Worm (Caenorhabditis elegans): ENCODE results near the gene C55C3.7.

- TF ChIP-seq ceh-44 (GFP tag; IDR thresholded peaks at IDR 0.05) = no peak
- no peak for TF ChIP-seq ztf-11 (tag; optimal IDR thresholded peaks at IDR 0.05)
These were observed 52.3 kb downstream of the C55C3.7 start, which contains the start of gene srd-12 for ce11 chrIV:5630156-5630555.

Data from whole organism, L4 larva.